Fruit fly (Drosophila melanogaster): ENCODE measurements around the gene Las.

The Las gene

DNA sequence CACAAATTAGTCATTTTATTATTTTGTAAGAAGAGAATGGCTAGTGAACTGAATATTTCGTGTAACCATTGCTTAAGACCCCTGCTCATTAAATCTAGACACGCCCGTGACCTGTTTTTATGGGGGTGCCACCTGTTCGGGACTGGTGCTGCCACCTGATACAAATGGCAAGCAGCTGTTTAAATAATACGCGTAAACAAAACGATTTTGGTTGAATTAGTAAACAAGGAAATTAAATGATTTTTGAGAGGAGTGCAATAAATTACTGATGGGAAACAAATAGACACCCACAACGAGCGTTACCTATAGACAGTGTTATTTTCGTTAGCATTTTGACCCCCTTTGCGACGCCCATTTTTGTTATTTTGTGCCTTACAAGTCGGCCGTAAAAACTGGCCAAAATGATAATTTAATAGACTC, 42.6 kb upstream of the Las start (continued):
- peak; percentile 90 for TF ChIP-seq zfh2 (GFP tag; optimal IDR thresholded peaks at IDR 0.05)
- TF ChIP-seq Oli (tag; optimal IDR thresholded peaks at IDR 0.05), result peak; percentile 66
- TF ChIP-seq CG31388 (GFP tag; optimal IDR thresholded peaks at IDR 0.05), result peak; percentile 66
- peak; percentile 82 for TF ChIP-seq CG13775 (GFP tag; optimal IDR thresholded peaks at IDR 0.05)
- no peak for TF ChIP-seq bowl (GFP tag; IDR thresholded peaks at IDR 0.05)
- TF ChIP-seq CG12219 (GFP tag; optimal IDR thresholded peaks at IDR 0.05), result peak; percentile 55
- no peak for TF ChIP-seq al (GFP tag; IDR thresholded peaks at IDR 0.05)
- TF ChIP-seq CG2129 (GFP tag; IDR thresholded peaks at IDR 0.05; ENCODE audit: partially characterized antibody), result no peak
- no peak for TF ChIP-seq CG17328 (GFP tag; IDR thresholded peaks at IDR 0.05)
- TF ChIP-seq CG4617 (GFP tag; optimal IDR thresholded peaks at IDR 0.05; ENCODE audit: borderline replicate concordance), result peak; percentile 91
- peak; percentile 70 for TF ChIP-seq CG15696 (tag; optimal IDR thresholded peaks at IDR 0.05)
- peak; percentile 73 for TF ChIP-seq CG1529 (GFP tag; optimal IDR thresholded peaks at IDR 0.05)
- TF ChIP-seq ash1 (GFP tag; optimal IDR thresholded peaks at IDR 0.05), result peak; percentile 57
- TF ChIP-seq CG10959 (GFP tag; IDR thresholded peaks at IDR 0.05), result no peak
- TF ChIP-seq shn (GFP tag; optimal IDR thresholded peaks at IDR 0.05), result peak; percentile 80
- TF ChIP-seq GATAe (GFP tag; conservative IDR thresholded peaks at IDR 0.05), result no peak
- TF ChIP-seq CG11398 (GFP tag; optimal IDR thresholded peaks at IDR 0.05), result peak; percentile 78
- no peak for TF ChIP-seq Ptx1 (GFP tag; IDR thresholded peaks at IDR 0.05)
- TF ChIP-seq CG11560 (tag; IDR thresholded peaks at IDR 0.05), result no peak
- TF ChIP-seq tap (tag; optimal IDR thresholded peaks at IDR 0.05), result peak; percentile 83
- no peak for TF ChIP-seq prd (optimal IDR thresholded peaks at IDR 0.05)
- no peak for TF ChIP-seq prd (GFP tag; IDR thresholded peaks at IDR 0.05)
- peak; percentile 78 for TF ChIP-seq Dad (GFP tag; optimal IDR thresholded peaks at IDR 0.05)
- peak; percentile 68 for TF ChIP-seq CG12236 (GFP tag; optimal IDR thresholded peaks at IDR 0.05)
- TF ChIP-seq CG12155 (GFP tag; optimal IDR thresholded peaks at IDR 0.05), result peak; percentile 88
- TF ChIP-seq fd102C (GFP tag; optimal IDR thresholded peaks at IDR 0.05), result no peak
- peak; percentile 69 for TF ChIP-seq CG33557 (GFP tag; optimal IDR thresholded peaks at IDR 0.05)
- no peak for TF ChIP-seq MBD-R2 (GFP tag; IDR thresholded peaks at IDR 0.05)
- TF ChIP-seq HLH4C (GFP tag; IDR thresholded peaks at IDR 0.05; ENCODE audit: partially characterized antibody), result no peak
- TF ChIP-seq CkIIα-i1 (GFP tag; IDR thresholded peaks at IDR 0.05), result no peak
- TF ChIP-seq jigr1 (GFP tag; IDR thresholded peaks at IDR 0.05), result no peak
- TF ChIP-seq Ssrp (tag; optimal IDR thresholded peaks at IDR 0.05), result peak; percentile 66
- TF ChIP-seq Hand (GFP tag; optimal IDR thresholded peaks at IDR 0.05), result peak; percentile 76
- peak; percentile 84 for TF ChIP-seq BtbVII (GFP tag; optimal IDR thresholded peaks at IDR 0.05)
- TF ChIP-seq hb (GFP tag; IDR thresholded peaks at IDR 0.05; ENCODE audit: partially characterized antibody), result no peak
- TF ChIP-seq cg (GFP tag; optimal IDR thresholded peaks at IDR 0.05), result no peak
- TF ChIP-seq bab2 (GFP tag; optimal IDR thresholded peaks at IDR 0.05), result peak; percentile 89
- no peak for TF ChIP-seq dati (GFP tag; IDR thresholded peaks at IDR 0.05)
- peak; percentile 79 for TF ChIP-seq slou (GFP tag; optimal IDR thresholded peaks at IDR 0.05)
- TF ChIP-seq Elba2 (GFP tag; optimal IDR thresholded peaks at IDR 0.05), result peak; percentile 36
- no peak for TF ChIP-seq Drgx (GFP tag; IDR thresholded peaks at IDR 0.05)
- no peak for TF ChIP-seq Lpt (GFP tag; optimal IDR thresholded peaks at IDR 0.05)
- peak; percentile 84 for TF ChIP-seq sqz (GFP tag; optimal IDR thresholded peaks at IDR 0.05)
- TF ChIP-seq CG2199 (GFP tag; IDR thresholded peaks at IDR 0.05), result no peak
- peak; percentile 76 for TF ChIP-seq CG6854 (GFP tag; optimal IDR thresholded peaks at IDR 0.05)
- TF ChIP-seq cato (GFP tag; optimal IDR thresholded peaks at IDR 0.05; ENCODE audit: borderline replicate concordance), result peak; percentile 71
- peak; percentile 92 for TF ChIP-seq Hmr (GFP tag; optimal IDR thresholded peaks at IDR 0.05)
- peak; percentile 89 for TF ChIP-seq CG9817 (tag; optimal IDR thresholded peaks at IDR 0.05)
- TF ChIP-seq inv (GFP tag; IDR thresholded peaks at IDR 0.05; ENCODE audit: partially characterized antibody), result no peak
- TF ChIP-seq BEAF-32 (GFP tag; optimal IDR thresholded peaks at IDR 0.05), result peak; percentile 31
- no peak for TF ChIP-seq knrl (GFP tag; IDR thresholded peaks at IDR 0.05; ENCODE audit: partially characterized antibody)

All from whole organism, embryonic.